Worm (Caenorhabditis elegans) whole organism, L2 larva: ENCODE measurements around the gene Y32F6B.1.

Experiments used
- alr-1 ChIP-seq: fragments of 150-350 bp; optimal IDR thresholded peaks from 2 replicates; lab custom pipeline; 2014; ENCODE audit warnings: missing biosample characterization, missing genetic modification characterization
- lin-13 ChIP-seq: fragments of 150-350 bp; optimal IDR thresholded peaks from 2 replicates; lab custom pipeline; 2014; ENCODE audit warnings: missing biosample characterization, missing genetic modification reagents, missing genetic modification characterization
- skn-1 ChIP-seq: sonication (generic microtip); optimal IDR thresholded peaks from 2 replicates; lab custom pipeline; 2017; ENCODE audit warnings: missing biosample characterization, missing genetic modification characterization
- zag-1 ChIP-seq: fragments of 150-350 bp; optimal IDR thresholded peaks from 2 replicates; lab custom pipeline; 2014; ENCODE audit warnings: missing biosample characterization, missing genetic modification characterization

- no peak for TF ChIP-seq zag-1
- no peak for TF ChIP-seq skn-1 (tag; lab: Kevin White, UChicago)
- no peak for TF ChIP-seq lin-13 (GFP tag; lab: Kevin White, UChicago)
- no peak for TF ChIP-seq alr-1 (tag; lab: Kevin White, UChicago)
Measured at ce11 chrV:10491443-10491842, 6.9 kb upstream of the Y32F6B.1 start, which contains the start of gene aqp-5.
